Fruit fly (Drosophila melanogaster) whole organism, embryonic: ENCODE results near the gene Cyp4ac2.

Experiments
- Atf3 ChIP-seq: fragments of 200-800 bp; sonication (Bioruptor generic); optimal IDR thresholded peaks from 3 replicates; lab custom pipeline; 2016; ENCODE audit warnings: missing biosample characterization, missing genetic modification characterization
- CG10274 ChIP-seq: fragments of 200-800 bp; sonication (Bioruptor generic); optimal IDR thresholded peaks from 3 replicates; lab custom pipeline; 2017; ENCODE audit warnings: missing biosample characterization, mild to moderate bottlenecking, missing genetic modification characterization
- CG11247 ChIP-seq: fragments of 200-800 bp; sonication (Bioruptor generic); IDR thresholded peaks from 2 replicates; pipeline ENCODE4 v1.3.6; 2022; ENCODE audit warnings: missing biosample characterization, missing genetic modification characterization
- CG17328 ChIP-seq: fragments of 200-800 bp; sonication (Bioruptor generic); IDR thresholded peaks from 2 replicates; pipeline ENCODE4 v1.3.6; 2022; ENCODE audit warnings: missing biosample characterization, missing genetic modification characterization
- CG18011 ChIP-seq: fragments of 200-800 bp; sonication (Bioruptor generic); optimal IDR thresholded peaks from 2 replicates; lab custom pipeline; 2017; ENCODE audit warnings: missing biosample characterization, missing genetic modification characterization, mild to moderate bottlenecking, moderate library complexity, missing genotype
- CG18262 ChIP-seq: fragments of 200-800 bp; optimal IDR thresholded peaks from 3 replicates; lab custom pipeline; 2019; ENCODE audit warnings: missing biosample characterization, mild to moderate bottlenecking, missing genetic modification characterization, moderate library complexity
- CG1832 ChIP-seq: fragments of 200-800 bp; sonication (Bioruptor generic); optimal IDR thresholded peaks from 2 replicates; lab custom pipeline; 2017; ENCODE audit warnings: missing biosample characterization, mild to moderate bottlenecking, missing genetic modification characterization, inconsistent platforms
- CG2875 ChIP-seq: fragments of 200-800 bp; sonication (Bioruptor generic); optimal IDR thresholded peaks from 2 replicates; lab custom pipeline; 2017; ENCODE audit warnings: missing biosample characterization, mild to moderate bottlenecking, missing genetic modification characterization, missing genetic modification reagents
- CG3407 ChIP-seq: fragments of 200-800 bp; sonication (Bioruptor generic); optimal IDR thresholded peaks from 2 replicates; lab custom pipeline; 2018; ENCODE audit warnings: missing biosample characterization, mild to moderate bottlenecking, missing genetic modification characterization
- CG6254 ChIP-seq: fragments of 200-800 bp; sonication (Bioruptor generic); optimal IDR thresholded peaks from 3 replicates; lab custom pipeline; 2017; ENCODE audit warnings: mild to moderate bottlenecking, missing biosample characterization, missing genetic modification reagents, missing genetic modification characterization
- CG7786 ChIP-seq: fragments of 200-800 bp; sonication (Bioruptor generic); optimal IDR thresholded peaks from 2 replicates; lab custom pipeline; 2016; ENCODE audit warnings: missing biosample characterization, missing genetic modification characterization
- CG9437 ChIP-seq: fragments of 200-800 bp; sonication (Bioruptor generic); optimal IDR thresholded peaks from 2 replicates; lab custom pipeline; 2018; ENCODE audit warnings: missing biosample characterization, mild to moderate bottlenecking, missing genetic modification characterization
- CG9797 ChIP-seq: fragments of 200-800 bp; sonication (Bioruptor generic); optimal IDR thresholded peaks from 3 replicates; lab custom pipeline; 2018; ENCODE audit warnings: missing biosample characterization, mild to moderate bottlenecking, missing genetic modification characterization
- CoRest ChIP-seq: fragments of 200-800 bp; sonication (Bioruptor generic); optimal IDR thresholded peaks from 3 replicates; lab custom pipeline; 2018; ENCODE audit warnings: missing biosample characterization, mild to moderate bottlenecking, missing genetic modification characterization, moderate library complexity
- Drgx ChIP-seq: fragments of 200-800 bp; sonication (Bioruptor generic); IDR thresholded peaks from 2 replicates; pipeline ENCODE4 v1.3.6; 2022; ENCODE audit warnings: missing biosample characterization, missing genetic modification characterization
- Eip74EF ChIP-seq, 2 experiments: fragments of 200-800 bp in 1 of 2; fragments of >200 bp in 1 of 2; sonication (Bioruptor generic) in 1 of 2; optimal IDR thresholded peaks; 2 replicates each; lab custom pipeline; 2017 to 2019; ENCODE audit warnings: missing biosample characterization in 2 of 2, missing genetic modification characterization in 2 of 2, mild to moderate bottlenecking in 1 of 2, moderate library complexity in 1 of 2
- HLH3B ChIP-seq: fragments of 200-800 bp; sonication (Bioruptor generic); IDR thresholded peaks from 2 replicates; pipeline ENCODE4 v1.3.6; 2022; ENCODE audit warnings: missing biosample characterization, missing genetic modification characterization
- Hr39 ChIP-seq: fragments of >200 bp; optimal IDR thresholded peaks from 2 replicates; lab custom pipeline; 2017
- Hr51 ChIP-seq, 2 experiments: fragments of 200-800 bp; sonication (Bioruptor generic); optimal IDR thresholded peaks; 2 replicates in 1 of 2; 3 replicates in 1 of 2; lab custom pipeline; 2016 to 2018; ENCODE audit warnings: missing biosample characterization in 2 of 2, missing genetic modification characterization in 2 of 2, mild to moderate bottlenecking in 1 of 2, moderate library complexity in 1 of 2
- Hr78 ChIP-seq, 2 experiments: fragments of 200-800 bp in 1 of 2; fragments of >200 bp in 1 of 2; sonication (Bioruptor generic) in 1 of 2; optimal IDR thresholded peaks; 2 replicates each; lab custom pipeline; 2017 to 2019; ENCODE audit warnings: missing biosample characterization in 2 of 2, missing genetic modification characterization in 2 of 2, mild to moderate bottlenecking in 1 of 2, moderate library complexity in 1 of 2
- Hsf ChIP-seq: fragments of 200-800 bp; sonication (Bioruptor generic); optimal IDR thresholded peaks from 3 replicates; lab custom pipeline; 2016; ENCODE audit warnings: missing biosample characterization, missing genetic modification characterization
- MESR4 ChIP-seq: fragments of 200-800 bp; sonication (Bioruptor generic); optimal IDR thresholded peaks from 2 replicates; lab custom pipeline; 2018; ENCODE audit warnings: missing biosample characterization, mild to moderate bottlenecking, missing genetic modification characterization, moderate library complexity
- NfI ChIP-seq: fragments of 200-800 bp; sonication (Bioruptor generic); optimal IDR thresholded peaks from 3 replicates; lab custom pipeline; 2018; ENCODE audit warnings: missing biosample characterization, mild to moderate bottlenecking, missing genetic modification characterization, moderate library complexity
- Ravus ChIP-seq: fragments of 200-800 bp; sonication (Bioruptor generic); IDR thresholded peaks from 2 replicates; pipeline ENCODE4 v1.3.6; 2022; ENCODE audit warnings: missing biosample characterization, missing genetic modification characterization
- Rx ChIP-seq: fragments of 200-800 bp; sonication (Bioruptor generic); IDR thresholded peaks from 2 replicates; pipeline ENCODE4 v1.3.6; 2022; ENCODE audit warnings: missing biosample characterization, missing genetic modification characterization
- Spps ChIP-seq: fragments of 200-800 bp; sonication (Bioruptor generic); optimal IDR thresholded peaks from 2 replicates; lab custom pipeline; 2018; ENCODE audit warnings: missing biosample characterization, mild to moderate bottlenecking, missing genetic modification characterization
- Trl ChIP-seq, 3 experiments: fragments of >200 bp in 2 of 3; fragments of 200-800 bp in 1 of 3; sonication (Bioruptor generic) in 1 of 3; optimal IDR thresholded peaks; 2 replicates in 1 of 3; 3 replicates in 2 of 3; lab custom pipeline; 2016 to 2017; ENCODE audit warnings: missing biosample characterization in 1 of 3, missing genetic modification characterization in 1 of 3
- az2 ChIP-seq: fragments of 200-800 bp; sonication (Bioruptor generic); optimal IDR thresholded peaks from 3 replicates; lab custom pipeline; 2016; ENCODE audit warnings: missing biosample characterization, missing genetic modification characterization
- cato ChIP-seq: fragments of 200-800 bp; sonication (Bioruptor generic); optimal IDR thresholded peaks from 2 replicates; lab custom pipeline; 2016; ENCODE audit warnings: missing biosample characterization, missing genetic modification characterization, borderline replicate concordance
- chn ChIP-seq: fragments of 200-800 bp; sonication (Bioruptor generic); optimal IDR thresholded peaks from 2 replicates; lab custom pipeline; 2016; ENCODE audit warnings: missing biosample characterization, missing genetic modification characterization
- crp ChIP-seq, 2 experiments: fragments of 200-800 bp; sonication (Bioruptor generic); optimal IDR thresholded peaks; 2 replicates in 1 of 2; 3 replicates in 1 of 2; lab custom pipeline; 2017; ENCODE audit warnings: missing biosample characterization in 2 of 2, missing genetic modification characterization in 2 of 2, mild to moderate bottlenecking in 1 of 2, moderate library complexity in 1 of 2
- dmrt99B ChIP-seq: fragments of 200-800 bp; sonication (Bioruptor generic); optimal IDR thresholded peaks from 2 replicates; lab custom pipeline; 2018; ENCODE audit warnings: missing biosample characterization, mild to moderate bottlenecking, missing genetic modification characterization, moderate library complexity
- ems ChIP-seq: fragments of 200-800 bp; sonication (Bioruptor generic); optimal IDR thresholded peaks from 3 replicates; lab custom pipeline; 2016; ENCODE audit warnings: missing biosample characterization, missing genetic modification characterization
- fd3F ChIP-seq: fragments of 200-800 bp; sonication (Bioruptor generic); optimal IDR thresholded peaks from 2 replicates; lab custom pipeline; 2018; ENCODE audit warnings: missing biosample characterization, mild to moderate bottlenecking, missing genetic modification characterization, moderate library complexity
- gem ChIP-seq: fragments of 200-800 bp; sonication (Bioruptor generic); optimal IDR thresholded peaks from 2 replicates; lab custom pipeline; 2019; ENCODE audit warnings: missing biosample characterization, mild to moderate bottlenecking, missing genetic modification characterization, moderate library complexity
- grau ChIP-seq: fragments of 200-800 bp; optimal IDR thresholded peaks from 3 replicates; lab custom pipeline; 2019; ENCODE audit warnings: missing biosample characterization, mild to moderate bottlenecking, missing genetic modification characterization, moderate library complexity
- hkb ChIP-seq, 2 experiments: fragments of 200-800 bp in 1 of 2; fragments of >200 bp in 1 of 2; sonication (Bioruptor generic) in 1 of 2; IDR thresholded peaks in 1 of 2; optimal IDR thresholded peaks in 1 of 2; 2 replicates each; pipeline versions ENCODE4 v1.3.6 to Lab custom; 2017 to 2022; ENCODE audit warnings: missing biosample characterization in 1 of 2, missing genetic modification characterization in 1 of 2
- luna ChIP-seq: fragments of 200-800 bp; sonication (Bioruptor generic); optimal IDR thresholded peaks from 2 replicates; lab custom pipeline; 2016; ENCODE audit warnings: missing biosample characterization, missing genetic modification characterization
- mld ChIP-seq: fragments of 200-800 bp; sonication (Bioruptor generic); IDR thresholded peaks from 3 replicates; pipeline ENCODE4 v1.3.6; 2022; ENCODE audit warnings: missing biosample characterization, missing genetic modification characterization; ENCODE audit not compliant: partially characterized antibody
- phol ChIP-seq: fragments of 200-800 bp; sonication (Bioruptor generic); optimal IDR thresholded peaks from 3 replicates; lab custom pipeline; 2018; ENCODE audit warnings: missing biosample characterization, mild to moderate bottlenecking, missing genetic modification characterization, moderate library complexity
- salm ChIP-seq: fragments of 200-800 bp; sonication (Bioruptor generic); optimal IDR thresholded peaks from 2 replicates; lab custom pipeline; 2018; ENCODE audit warnings: missing biosample characterization, mild to moderate bottlenecking, missing genetic modification characterization
- sc ChIP-seq, 3 experiments: fragments of >200 bp in 2 of 3; fragments of 200-800 bp in 1 of 3; sonication (Bioruptor generic) in 1 of 3; optimal IDR thresholded peaks; 2 replicates in 2 of 3; 3 replicates in 1 of 3; lab custom pipeline; 2017; ENCODE audit warnings: mild to moderate bottlenecking in 1 of 3, missing biosample characterization in 1 of 3, missing genetic modification characterization in 1 of 3, missing genetic modification reagents in 1 of 3
- schlank ChIP-seq: fragments of 200-800 bp; sonication (Bioruptor generic); optimal IDR thresholded peaks from 2 replicates; lab custom pipeline; 2018; ENCODE audit warnings: missing biosample characterization, mild to moderate bottlenecking, missing genetic modification characterization
- sna ChIP-seq: fragments of 200-800 bp; sonication (Bioruptor generic); IDR thresholded peaks from 2 replicates; pipeline ENCODE4 v1.3.6; 2022; ENCODE audit warnings: missing biosample characterization, missing genetic modification characterization; ENCODE audit not compliant: partially characterized antibody
- sob ChIP-seq: fragments of 200-800 bp; sonication (Bioruptor generic); IDR thresholded peaks from 2 replicates; pipeline ENCODE4 v1.3.6; 2022; ENCODE audit warnings: missing biosample characterization, missing genetic modification characterization
- toy ChIP-seq: fragments of 200-800 bp; sonication (Bioruptor generic); IDR thresholded peaks from 2 replicates; pipeline ENCODE4 v1.3.6; 2022; ENCODE audit warnings: missing biosample characterization, missing genetic modification characterization

The Cyp4ac2 gene

dm6 chr2L:5297289-5297960 is 31.2 kb downstream of the Cyp4ac2 start (continued):
- TF ChIP-seq Hr78 (GFP tag; optimal IDR thresholded peaks at IDR 0.05; lab: Kevin White, UChicago) (peak in 1 of 2 experiments; percentile 15), CG18262 (peak; percentile 71), ems (GFP tag; lab: Kevin White, UChicago) (no peak), schlank (tag; lab: Kevin White, UChicago) (no peak), dmrt99B (tag; lab: Kevin White, UChicago) (peak; percentile 57), fd3F (no peak), NfI (no peak), CoRest (tag; lab: Kevin White, UChicago) (peak; percentile 27), Ravus (no peak), Hr39 (lab: Kevin White, UChicago) (no peak), az2 (GFP tag; lab: Kevin White, UChicago) (peak; percentile 28), sna (GFP tag; lab: Robert Waterston, UW) (no peak), toy (no peak), CG3407 (GFP tag; lab: Kevin White, UChicago) (peak; percentile 48), Eip74EF (GFP tag; optimal IDR thresholded peaks at IDR 0.05; lab: Kevin White, UChicago) (peak in 1 of 2 experiments; percentile 40), grau (tag; lab: Kevin White, UChicago) (peak; percentile 35), hkb (optimal IDR thresholded peaks at IDR 0.05; lab: Kevin White, UChicago) (no peak), hkb (GFP tag; IDR thresholded peaks at IDR 0.05; lab: Robert Waterston, UW) (0 out of 2 replicates have a peak, but pooled peaks have one; percentile 33), MESR4 (GFP tag; lab: Kevin White, UChicago) (no peak), CG6254 (GFP tag; lab: Kevin White, UChicago) (peak; percentile 56), Trl (optimal IDR thresholded peaks at IDR 0.05; lab: Kevin White, UChicago) (peak in 1 of 2 experiments; percentile 21), Trl (GFP tag; optimal IDR thresholded peaks at IDR 0.05; lab: Kevin White, UChicago) (no peak), cato (peak; percentile 32), luna (no peak), Drgx (peak; percentile 53; the same call in 1 of the 2 replicates), CG10274 (GFP tag; lab: Kevin White, UChicago) (no peak), Hr51 (GFP tag; optimal IDR thresholded peaks at IDR 0.05; lab: Kevin White, UChicago) (peak in 1 of 2 experiments; percentile 19), CG9437 (GFP tag; lab: Kevin White, UChicago) (peak; percentile 29), gem (peak; percentile 81), phol (tag; lab: Kevin White, UChicago) (peak; percentile 67), sc (optimal IDR thresholded peaks at IDR 0.05; lab: Kevin White, UChicago) (no peak), sc (GFP tag; optimal IDR thresholded peaks at IDR 0.05; lab: Kevin White, UChicago) (peak; percentile 57), sob (GFP tag; lab: Robert Waterston, UW) (peak; percentile 29; the same call in 1 of the 2 replicates), Atf3 (peak; percentile 11), CG9797 (GFP tag; lab: Kevin White, UChicago) (no peak), Spps (peak; percentile 7), crp (GFP tag; optimal IDR thresholded peaks at IDR 0.05; lab: Kevin White, UChicago) (no peak), CG11247 (GFP tag; lab: Robert Waterston, UW) (no peak), CG2875 (GFP tag; lab: Kevin White, UChicago) (peak; percentile 20), HLH3B (GFP tag; lab: Robert Waterston, UW) (peak; percentile 38; the same call in 1 of the 2 replicates), chn (GFP tag; lab: Kevin White, UChicago) (peak; percentile 44), CG18011 (GFP tag; lab: Kevin White, UChicago) (no peak), CG17328 (GFP tag; lab: Robert Waterston, UW) (peak; percentile 57), CG7786 (peak; percentile 8), Rx (peak; percentile 28; the same call in 1 of the 2 replicates), mld (GFP tag; lab: Robert Waterston, UW) (0 out of 3 replicates have a peak, but pooled peaks have one; percentile 17), Hsf (GFP tag; lab: Kevin White, UChicago) (no peak), CG1832 (GFP tag; lab: Kevin White, UChicago) (no peak), salm (no peak)
